Fruit fly (Drosophila melanogaster): ENCODE results near the gene CG33658.
A peak's percentile ranks its signal among the peaks of the same experiment; 100 is the strongest.

CG33658 gene

dm6 chr3R:24810844-24811625 is 29.9 kb downstream of the CG33658 start (continued):
- TF ChIP-seq seq (GFP tag; IDR thresholded peaks at IDR 0.05) = peak; percentile 92
- TF ChIP-seq CG30403 (GFP tag; optimal IDR thresholded peaks at IDR 0.05) = peak; percentile 80
- TF ChIP-seq cato (GFP tag; optimal IDR thresholded peaks at IDR 0.05; ENCODE audit: borderline replicate concordance) = peak; percentile 65
- peak; percentile 83 for TF ChIP-seq Oaz (GFP tag; IDR thresholded peaks at IDR 0.05)
- peak; percentile 95 for TF ChIP-seq vvl (GFP tag; IDR thresholded peaks at IDR 0.05)
- peak; percentile 81 for TF ChIP-seq odd (GFP tag; optimal IDR thresholded peaks at IDR 0.05)
- TF ChIP-seq MBD-R2 (GFP tag; IDR thresholded peaks at IDR 0.05) = peak; percentile 68; the same call in 1 of the 2 replicates
- peak; percentile 75; the same call in 1 of the 3 replicates for TF ChIP-seq gce (GFP tag; IDR thresholded peaks at IDR 0.05)
- no peak for TF ChIP-seq Gsc (GFP tag; IDR thresholded peaks at IDR 0.05)
- no peak for TF ChIP-seq CG7271 (tag; optimal IDR thresholded peaks at IDR 0.05)
- TF ChIP-seq Atf3 (GFP tag; optimal IDR thresholded peaks at IDR 0.05) = peak; percentile 76
- peak; percentile 83 for TF ChIP-seq D19A (tag; optimal IDR thresholded peaks at IDR 0.05)
- TF ChIP-seq CG12744 (GFP tag; optimal IDR thresholded peaks at IDR 0.05) = peak; percentile 82
- peak; percentile 78 for TF ChIP-seq gcm2 (GFP tag; optimal IDR thresholded peaks at IDR 0.05)
- no peak for TF ChIP-seq Kr (GFP tag; optimal IDR thresholded peaks at IDR 0.05)
- TF ChIP-seq CG17802 (tag; optimal IDR thresholded peaks at IDR 0.05) = peak; percentile 67
- TF ChIP-seq sens-2 (GFP tag; IDR thresholded peaks at IDR 0.05) = peak; percentile 71; the same call in 1 of the 2 replicates
- TF ChIP-seq CG7745 (tag; optimal IDR thresholded peaks at IDR 0.05) = no peak
- no peak for TF ChIP-seq HLHmδ (GFP tag; optimal IDR thresholded peaks at IDR 0.05)
- TF ChIP-seq fd3F (GFP tag; optimal IDR thresholded peaks at IDR 0.05) = peak; percentile 91
- peak; percentile 80 for TF ChIP-seq B-H2 (GFP tag; optimal IDR thresholded peaks at IDR 0.05)
- TF ChIP-seq gfzf (GFP tag; optimal IDR thresholded peaks at IDR 0.05) = no peak
- TF ChIP-seq unpg (GFP tag; optimal IDR thresholded peaks at IDR 0.05) = peak; percentile 90
- TF ChIP-seq psq (GFP tag; optimal IDR thresholded peaks at IDR 0.05) = peak; percentile 31
- peak; percentile 78 for TF ChIP-seq corto (GFP tag; optimal IDR thresholded peaks at IDR 0.05)
- TF ChIP-seq CG16863 (GFP tag; optimal IDR thresholded peaks at IDR 0.05) = peak; percentile 85
- peak; percentile 92 for TF ChIP-seq CG7839 (tag; optimal IDR thresholded peaks at IDR 0.05)
- peak; percentile 38 for TF ChIP-seq CG2116 (GFP tag; optimal IDR thresholded peaks at IDR 0.05)
- peak; percentile 95 for TF ChIP-seq CG32532 (GFP tag; IDR thresholded peaks at IDR 0.05)
- TF ChIP-seq chinmo (GFP tag; IDR thresholded peaks at IDR 0.05; ENCODE audit: partially characterized antibody) = no peak
- peak; percentile 67 for TF ChIP-seq CG10654 (GFP tag; optimal IDR thresholded peaks at IDR 0.05)
- peak; percentile 83 for TF ChIP-seq CG4424 (GFP tag; optimal IDR thresholded peaks at IDR 0.05)
- peak; percentile 69 for TF ChIP-seq CG4328 (GFP tag; optimal IDR thresholded peaks at IDR 0.05)
- TF ChIP-seq CG12104 (GFP tag; optimal IDR thresholded peaks at IDR 0.05) = peak; percentile 76
- TF ChIP-seq fd64A (GFP tag; optimal IDR thresholded peaks at IDR 0.05) = peak; percentile 69
- TF ChIP-seq insv (GFP tag; optimal IDR thresholded peaks at IDR 0.05) = no peak
- TF ChIP-seq amos (GFP tag; IDR thresholded peaks at IDR 0.05; ENCODE audit: partially characterized antibody) = no peak
- no peak for TF ChIP-seq Sin3A (optimal IDR thresholded peaks at IDR 0.05)
- peak; percentile 76; the same call in 2 of the 3 replicates for TF ChIP-seq CG11560 (tag; IDR thresholded peaks at IDR 0.05)
- TF ChIP-seq CG8944 (GFP tag; optimal IDR thresholded peaks at IDR 0.05) = peak; percentile 78
- TF ChIP-seq NK7.1 (GFP tag; optimal IDR thresholded peaks at IDR 0.05) = peak; percentile 67
- TF ChIP-seq Hmr (GFP tag; optimal IDR thresholded peaks at IDR 0.05) = peak; percentile 92
- TF ChIP-seq CG1792 (GFP tag; optimal IDR thresholded peaks at IDR 0.05) = peak; percentile 81
- no peak for TF ChIP-seq knrl (GFP tag; IDR thresholded peaks at IDR 0.05; ENCODE audit: partially characterized antibody)
- peak; percentile 95 for TF ChIP-seq lab (GFP tag; optimal IDR thresholded peaks at IDR 0.05)
- peak; percentile 97 for TF ChIP-seq Ets65A (GFP tag)
- TF ChIP-seq Atf-2 (GFP tag; optimal IDR thresholded peaks at IDR 0.05) = peak; percentile 63
- peak; percentile 93 for TF ChIP-seq NfI (GFP tag; optimal IDR thresholded peaks at IDR 0.05)
- TF ChIP-seq HLH4C (GFP tag; IDR thresholded peaks at IDR 0.05; ENCODE audit: partially characterized antibody) = no peak
